Worm (Caenorhabditis elegans): ENCODE data around the gene idpb-4.

idpb-4 gene

DNA sequence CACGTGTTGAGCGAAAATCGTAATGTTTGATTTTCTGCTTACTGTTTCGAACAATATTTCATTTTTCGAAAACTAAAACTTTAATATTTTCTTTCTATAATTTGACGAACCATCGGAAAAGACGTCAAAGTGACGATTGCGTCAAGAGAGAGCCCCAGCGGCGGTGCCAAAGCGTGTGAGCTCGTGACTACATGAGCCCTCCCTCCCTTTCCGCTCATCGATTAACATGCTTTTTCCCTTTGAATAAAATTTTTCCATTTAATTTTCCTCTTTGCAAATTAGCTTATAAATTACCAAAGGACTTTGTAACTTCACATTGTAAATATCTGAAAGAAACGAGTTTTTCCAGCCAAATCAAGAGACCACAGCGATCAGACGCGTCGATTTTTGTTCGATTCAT, 5.6 kb upstream of the idpb-4 start:
- TF ChIP-seq nhr-47 (tag; optimal IDR thresholded peaks at IDR 0.05) (no peak), rnt-1 (tag; optimal IDR thresholded peaks at IDR 0.05) (peak; percentile 29), lin-14 (GFP tag; optimal IDR thresholded peaks at IDR 0.05) (peak; percentile 57), zag-1 (tag; optimal IDR thresholded peaks at IDR 0.05) (no peak), pax-3 (tag; optimal IDR thresholded peaks at IDR 0.05) (no peak), unc-30 (tag; optimal IDR thresholded peaks at IDR 0.05) (no peak), efl-1 (optimal IDR thresholded peaks at IDR 0.05) (peak in 1 of 2 experiments; percentile 29), efl-1 (GFP tag; optimal IDR thresholded peaks at IDR 0.05 in 1 of 2) (peak in 1 of 2 experiments; percentile 5), fkh-8 (tag; optimal IDR thresholded peaks at IDR 0.05) (peak; percentile 59), dpl-1 (GFP tag; optimal IDR thresholded peaks at IDR 0.05) (peak in 1 of 3 experiments; percentile 41), lin-39 (tag; optimal IDR thresholded peaks at IDR 0.05) (no peak), ceh-82 (tag; optimal IDR thresholded peaks at IDR 0.05) (peak in 1 of 3 experiments; percentile 10), egl-27 (tag; optimal IDR thresholded peaks at IDR 0.05) (no peak), lsy-2 (tag; optimal IDR thresholded peaks at IDR 0.05) (peak; percentile 21 to 40), alr-1 (tag; optimal IDR thresholded peaks at IDR 0.05; ENCODE audit: borderline replicate concordance) (no peak)

DNA sequence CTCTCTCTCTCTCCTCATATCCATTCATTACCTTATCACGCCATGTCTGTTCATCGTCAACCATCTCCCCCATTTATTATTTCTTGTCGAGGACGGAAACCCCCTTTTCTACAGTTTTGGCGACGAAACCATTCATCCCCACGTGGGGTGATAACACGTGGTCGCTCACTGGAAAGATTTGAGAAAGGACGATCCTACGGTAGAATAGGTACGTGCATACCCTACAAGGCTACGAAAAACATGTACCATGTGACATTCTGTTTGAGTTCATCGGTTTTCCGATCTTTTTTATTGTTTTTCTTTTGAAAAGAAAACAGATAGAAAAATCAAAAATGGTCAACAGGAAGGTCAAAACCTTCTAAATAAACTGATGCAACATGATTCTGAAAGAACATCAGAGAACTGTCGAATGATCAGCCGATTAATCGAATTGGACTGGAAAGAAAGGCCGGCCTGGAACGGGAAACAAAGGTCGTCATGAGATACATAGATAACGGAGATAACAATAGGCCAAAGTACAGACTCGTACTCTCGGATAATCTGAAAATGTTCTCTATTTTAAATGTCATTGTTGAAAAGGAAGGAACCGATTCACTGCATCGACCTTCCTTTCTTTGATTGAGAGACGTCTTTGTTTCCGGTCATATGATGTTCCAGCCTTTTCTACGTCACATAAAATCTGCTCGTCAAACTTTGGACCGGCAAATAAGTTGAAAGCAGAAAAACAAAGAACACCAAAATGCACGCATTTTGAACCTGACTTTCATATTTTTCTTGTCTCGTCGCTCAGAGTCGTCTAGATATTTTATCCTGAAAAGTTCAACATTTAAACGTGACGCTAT, 4.9 kb upstream of the idpb-4 start:
- TF ChIP-seq grh-1 (GFP tag; IDR thresholded peaks at IDR 0.05), result peak; percentile 84
- no peak for TF ChIP-seq nhr-77 (tag; optimal IDR thresholded peaks at IDR 0.05)
- peak; percentile 70 for TF ChIP-seq nhr-11 (tag; optimal IDR thresholded peaks at IDR 0.05)
- no peak for TF ChIP-seq unc-62 (GFP tag; optimal IDR thresholded peaks at IDR 0.05)
- TF ChIP-seq jun-1 (tag; optimal IDR thresholded peaks at IDR 0.05), result no peak
- peak; percentile 13 for TF ChIP-seq rnt-1 (tag; optimal IDR thresholded peaks at IDR 0.05)
- TF ChIP-seq blmp-1 (tag; optimal IDR thresholded peaks at IDR 0.05), result peak; percentile 91
- TF ChIP-seq efl-1 (optimal IDR thresholded peaks at IDR 0.05), result peak in 1 of 2 experiments; percentile 10
- TF ChIP-seq efl-1 (GFP tag; optimal IDR thresholded peaks at IDR 0.05 in 1 of 2), result peak in 1 of 2 experiments; percentile 89
- no peak for TF ChIP-seq fkh-8 (tag; optimal IDR thresholded peaks at IDR 0.05)
- peak; percentile 51 to 82 for TF ChIP-seq lsy-2 (tag; optimal IDR thresholded peaks at IDR 0.05)
- peak; percentile 87 for TF ChIP-seq snu-23 (GFP tag; optimal IDR thresholded peaks at IDR 0.05)
- no peak for TF ChIP-seq nhr-84 (tag; optimal IDR thresholded peaks at IDR 0.05)
- TF ChIP-seq lin-14 (GFP tag; optimal IDR thresholded peaks at IDR 0.05), result peak; percentile 91
- TF ChIP-seq lin-13 (GFP tag; optimal IDR thresholded peaks at IDR 0.05), result peak; percentile 53
- TF ChIP-seq pax-3 (tag; optimal IDR thresholded peaks at IDR 0.05), result no peak
- peak; percentile 62 for TF ChIP-seq lir-3 (tag; optimal IDR thresholded peaks at IDR 0.05; ENCODE audit: poor library complexity)
- peak; percentile 58 for TF ChIP-seq xbp-1 (tag; optimal IDR thresholded peaks at IDR 0.05)
- TF ChIP-seq unc-130 (tag; optimal IDR thresholded peaks at IDR 0.05), result peak; percentile 81
- no peak for TF ChIP-seq irx-1 (tag; optimal IDR thresholded peaks at IDR 0.05)
- peak; percentile 16 for TF ChIP-seq swsn-7 (tag; optimal IDR thresholded peaks at IDR 0.05)
- TF ChIP-seq elt-3 (tag; optimal IDR thresholded peaks at IDR 0.05), result peak in 5 of 6 experiments; percentile 29 to 97 (median 64)
- TF ChIP-seq mep-1 (tag; optimal IDR thresholded peaks at IDR 0.05), result peak; percentile 79
- TF ChIP-seq nhr-19 (GFP tag; conservative IDR thresholded peaks at IDR 0.05), result peak; percentile 87
- peak; percentile 94 for TF ChIP-seq nhr-90 (tag; optimal IDR thresholded peaks at IDR 0.05; ENCODE audit: poor library complexity)
- no peak for TF ChIP-seq Y116A8C.19 (tag; optimal IDR thresholded peaks at IDR 0.05; ENCODE audit: borderline replicate concordance)
- peak; percentile 79 for TF ChIP-seq tbx-2 (tag; optimal IDR thresholded peaks at IDR 0.05)
- no peak for TF ChIP-seq fkh-10 (GFP tag; optimal IDR thresholded peaks at IDR 0.05)
- peak; percentile 97 for TF ChIP-seq nhr-20 (tag; optimal IDR thresholded peaks at IDR 0.05)
- TF ChIP-seq fos-1 (tag; optimal IDR thresholded peaks at IDR 0.05), result no peak
- TF ChIP-seq ztf-11 (tag; optimal IDR thresholded peaks at IDR 0.05), result no peak
- TF ChIP-seq aly-2 (tag; optimal IDR thresholded peaks at IDR 0.05), result no peak
- TF ChIP-seq lin-35 (GFP tag; optimal IDR thresholded peaks at IDR 0.05), result peak in 1 of 2 experiments; percentile 81
- TF ChIP-seq skn-1 (tag; optimal IDR thresholded peaks at IDR 0.05), result peak; percentile 53
- peak; percentile 79 for TF ChIP-seq nhr-47 (tag; optimal IDR thresholded peaks at IDR 0.05)
- no peak for TF ChIP-seq pqm-1 (tag; optimal IDR thresholded peaks at IDR 0.05)
- TF ChIP-seq C16A3.4 (tag; optimal IDR thresholded peaks at IDR 0.05), result peak; percentile 55
- peak in 2 of 3 experiments; percentile 19 to 31 for TF ChIP-seq dpl-1 (GFP tag; optimal IDR thresholded peaks at IDR 0.05)
- TF ChIP-seq snpc-4 (tag; optimal IDR thresholded peaks at IDR 0.05), result no peak
- no peak for TF ChIP-seq tlp-1 (tag; optimal IDR thresholded peaks at IDR 0.05)
- peak; percentile 94 for TF ChIP-seq nhr-71 (tag; optimal IDR thresholded peaks at IDR 0.05)
- TF ChIP-seq mdl-1 (tag; optimal IDR thresholded peaks at IDR 0.05), result peak in 1 of 2 experiments; percentile 97
